Worm (Caenorhabditis elegans) whole organism, L1 larva: ENCODE measurements around the gene best-12.

Source experiments
- C04F5.9 ChIP-seq: sonication (generic microtip); optimal IDR thresholded peaks from 2 replicates; lab custom pipeline; 2016; ENCODE audit warnings: missing genetic modification characterization, missing compliant biosample characterization
- C16A3.4 ChIP-seq: fragments of 150-350 bp; optimal IDR thresholded peaks from 2 replicates; lab custom pipeline; 2014; ENCODE audit warnings: missing biosample characterization, missing genetic modification characterization
- C34B4.2 ChIP-seq: sonication (generic microtip); optimal IDR thresholded peaks from 2 replicates; lab custom pipeline; 2017; ENCODE audit warnings: mild to moderate bottlenecking, missing genetic modification characterization, missing compliant biosample characterization
- ama-1 ChIP-seq: fragments of 150-350 bp; optimal IDR thresholded peaks from 2 replicates; lab custom pipeline; 2014
- ceh-63 ChIP-seq: fragments of 200-800 bp; sonication (Bioruptor generic); optimal IDR thresholded peaks from 2 replicates; lab custom pipeline; 2018; ENCODE audit warnings: mild to moderate bottlenecking, missing genetic modification characterization, missing compliant biosample characterization
- dpl-1 ChIP-seq, 3 experiments: fragments of 150-350 bp in 2 of 3; sonication (generic microtip) in 1 of 3; optimal IDR thresholded peaks; 2 replicates each; lab custom pipeline; 2014 to 2017; ENCODE audit warnings: missing biosample characterization in 3 of 3, missing genetic modification characterization in 3 of 3, missing genetic modification reagents in 3 of 3
- dsc-1 ChIP-seq: sonication (generic microtip); optimal IDR thresholded peaks from 2 replicates; lab custom pipeline; 2016; ENCODE audit warnings: mild to moderate bottlenecking, missing genetic modification characterization, missing compliant biosample characterization
- efl-1 ChIP-seq, 4 experiments: fragments of 150-350 bp; optimal IDR thresholded peaks in 3 of 4; peaks in 1 of 4; 1 replicate in 1 of 4; 2 replicates in 3 of 4; lab custom pipeline; 2014; ENCODE audit warnings: missing biosample characterization in 2 of 4, missing genetic modification characterization in 2 of 4, missing genetic modification reagents in 2 of 4
- efl-3 ChIP-seq: fragments of 200-800 bp; sonication (Bioruptor generic); optimal IDR thresholded peaks from 2 replicates; lab custom pipeline; 2018; ENCODE audit warnings: mild to moderate bottlenecking, missing genetic modification characterization, missing compliant biosample characterization
- egl-27 ChIP-seq, 2 experiments: fragments of 150-350 bp in 1 of 2; sonication (generic microtip); optimal IDR thresholded peaks; 3 replicates each; lab custom pipeline; 2017 to 2018; ENCODE audit warnings: missing biosample characterization in 2 of 2, missing genetic modification characterization in 2 of 2, missing genetic modification reagents in 2 of 2
- ets-5 ChIP-seq: fragments of 200-800 bp; sonication (Bioruptor generic); IDR thresholded peaks from 2 replicates; pipeline ENCODE4 v1.3.6; 2022; ENCODE audit warnings: missing genetic modification characterization, missing compliant biosample characterization
- fkh-10 ChIP-seq: sonication (generic microtip); optimal IDR thresholded peaks from 2 replicates; lab custom pipeline; 2017; ENCODE audit warnings: missing biosample characterization, missing genetic modification reagents, missing genetic modification characterization
- fkh-4 ChIP-seq: sonication (generic microtip); optimal IDR thresholded peaks from 2 replicates; lab custom pipeline; 2016; ENCODE audit warnings: missing compliant biosample characterization, missing genetic modification characterization, borderline replicate concordance
- fkh-8 ChIP-seq: sonication (generic microtip); optimal IDR thresholded peaks from 2 replicates; lab custom pipeline; 2016; ENCODE audit warnings: mild to moderate bottlenecking, missing genetic modification characterization, missing compliant biosample characterization
- hpl-2 ChIP-seq: fragments of 150-350 bp; optimal IDR thresholded peaks from 2 replicates; lab custom pipeline; 2014; ENCODE audit warnings: missing biosample characterization, missing genetic modification reagents, missing genetic modification characterization
- lin-14 ChIP-seq: fragments of 200-800 bp; sonication (Bioruptor generic); optimal IDR thresholded peaks from 2 replicates; lab custom pipeline; 2018; ENCODE audit warnings: mild to moderate bottlenecking, missing genetic modification characterization, moderate library complexity, missing compliant biosample characterization
- lin-15B ChIP-seq: fragments of 150-350 bp; sonication (generic microtip); optimal IDR thresholded peaks from 3 replicates; lab custom pipeline; 2014; ENCODE audit warnings: missing biosample characterization, missing genetic modification characterization
- lir-3 ChIP-seq: sonication (generic microtip); optimal IDR thresholded peaks from 2 replicates; lab custom pipeline; 2016; ENCODE audit warnings: mild to moderate bottlenecking, missing genetic modification characterization, moderate library complexity, missing compliant biosample characterization; ENCODE audit not compliant: poor library complexity
- mab-9 ChIP-seq: fragments of 200-800 bp; sonication (Bioruptor generic); IDR thresholded peaks from 2 replicates; pipeline ENCODE4 v1.3.6; 2022; ENCODE audit warnings: missing genetic modification reagents, missing genetic modification characterization, missing compliant biosample characterization
- nhr-11 ChIP-seq: fragments of 150-350 bp; optimal IDR thresholded peaks from 2 replicates; lab custom pipeline; 2014; ENCODE audit warnings: missing biosample characterization, missing genetic modification characterization
- nhr-12 ChIP-seq: sonication (generic microtip); optimal IDR thresholded peaks from 2 replicates; lab custom pipeline; 2017; ENCODE audit warnings: missing biosample characterization, missing genetic modification characterization
- nhr-19 ChIP-seq: fragments of 200-800 bp; sonication (Bioruptor generic); conservative IDR thresholded peaks from 2 replicates; pipeline ENCODE4 v1.3.6; 2022; ENCODE audit warnings: missing genetic modification characterization, missing compliant biosample characterization
- nhr-20 ChIP-seq: sonication (generic microtip); optimal IDR thresholded peaks from 2 replicates; lab custom pipeline; 2016; ENCODE audit warnings: mild to moderate bottlenecking, missing genetic modification characterization, missing compliant biosample characterization
- nhr-47 ChIP-seq: sonication (generic microtip); optimal IDR thresholded peaks from 2 replicates; lab custom pipeline; 2016; ENCODE audit warnings: mild to moderate bottlenecking, missing genetic modification characterization, moderate library complexity, missing compliant biosample characterization
- nhr-84 ChIP-seq: sonication (generic microtip); optimal IDR thresholded peaks from 2 replicates; lab custom pipeline; 2017; ENCODE audit warnings: missing biosample characterization, missing genetic modification characterization
- pax-3 ChIP-seq: fragments of 200-800 bp; sonication (Bioruptor generic); optimal IDR thresholded peaks from 2 replicates; lab custom pipeline; 2018; ENCODE audit warnings: mild to moderate bottlenecking, missing genetic modification characterization, moderate library complexity, missing compliant biosample characterization
- snpc-4 ChIP-seq: fragments of 150-350 bp; optimal IDR thresholded peaks from 2 replicates; lab custom pipeline; 2014; ENCODE audit warnings: missing biosample characterization, missing genetic modification characterization
- swsn-7 ChIP-seq: sonication (generic microtip); optimal IDR thresholded peaks from 2 replicates; lab custom pipeline; 2016; ENCODE audit warnings: missing genetic modification characterization, missing compliant biosample characterization
- xbp-1 ChIP-seq: sonication (generic microtip); optimal IDR thresholded peaks from 2 replicates; lab custom pipeline; 2016; ENCODE audit warnings: missing genetic modification characterization, missing compliant biosample characterization
- zag-1 ChIP-seq: fragments of 150-350 bp; optimal IDR thresholded peaks from 2 replicates; lab custom pipeline; 2014; ENCODE audit warnings: missing biosample characterization, missing genetic modification characterization

best-12 gene

DNA sequence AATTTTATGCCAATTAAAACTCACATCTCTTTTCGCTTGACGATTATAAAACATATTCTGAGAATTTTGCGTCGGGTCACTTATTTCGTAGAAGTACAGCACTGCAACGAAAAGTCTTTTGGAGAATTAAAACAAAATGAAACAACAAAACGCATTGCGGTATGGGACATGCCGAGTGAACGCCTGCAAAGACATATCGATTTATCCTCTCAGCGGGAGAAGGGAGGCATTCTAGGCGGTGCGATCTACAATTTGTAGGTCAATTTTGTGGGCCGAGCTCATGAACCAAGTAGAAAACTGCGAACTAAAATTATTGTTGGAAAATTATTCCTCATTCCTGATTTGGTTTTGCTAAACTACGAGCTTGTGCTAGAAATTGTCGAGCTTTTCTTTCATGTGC lies 4.1 kb downstream of the best-12 start, which contains the start of gene F14H3.3:
TSS of gene F14H3.3 (minus strand) at position 101 of the 400 bp plus-strand sequence.
- TF ChIP-seq pax-3 (no peak), egl-27 (tag; optimal IDR thresholded peaks at IDR 0.05; lab: Kevin White, UChicago) (no peak), fkh-4 (tag; lab: Kevin White, UChicago) (no peak), ama-1 (lab: Kevin White, UChicago) (no peak), mab-9 (no peak), nhr-12 (tag; lab: Kevin White, UChicago) (no peak), nhr-11 (tag; lab: Kevin White, UChicago) (no peak)

DNA sequence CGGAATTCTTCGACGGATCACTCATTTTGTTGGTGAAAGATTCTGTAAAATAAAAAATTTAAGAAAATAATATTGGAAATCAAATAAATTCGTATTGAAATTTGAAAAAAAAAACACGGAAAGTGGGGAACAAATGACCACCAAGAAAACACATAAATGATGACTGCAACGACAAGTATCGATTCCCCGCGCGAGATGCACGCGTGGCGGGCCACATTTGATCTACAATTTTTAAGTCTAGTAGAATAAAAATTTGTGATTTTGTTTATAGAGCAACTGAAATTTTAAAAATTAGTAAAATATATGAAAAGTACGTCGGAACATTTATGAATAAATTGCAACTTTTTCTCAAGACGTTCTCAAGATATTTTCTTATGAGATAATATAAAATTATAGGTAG lies 5.8 kb downstream of the best-12 start, which contains the start of gene F14H3.4:
TSS of gene F14H3.4 (minus strand) at position 42 of the 400 bp plus-strand sequence.
- no peak for TF ChIP-seq snpc-4 (tag; lab: Kevin White, UChicago)
- TF ChIP-seq hpl-2 (GFP tag; lab: Kevin White, UChicago): no peak
- TF ChIP-seq nhr-84 (tag; lab: Kevin White, UChicago): no peak
- no peak for TF ChIP-seq swsn-7 (tag; lab: Kevin White, UChicago)
- TF ChIP-seq fkh-8 (tag; lab: Kevin White, UChicago): no peak
- no peak for TF ChIP-seq nhr-20 (tag; lab: Kevin White, UChicago)
- TF ChIP-seq, all 84 proteins: peak for 0

ce11 chrV:16057010-16057463 lies 7.8 kb downstream of the best-12 start, which contains the start of gene F14H3.5:
TSS of gene F14H3.5 (minus strand) at chrV:16057060.
- TF ChIP-seq lin-15B (tag; lab: Kevin White, UChicago): no peak
- TF ChIP-seq C34B4.2: no peak
- TF ChIP-seq fkh-10 (GFP tag; lab: Kevin White, UChicago): no peak
- no peak for TF ChIP-seq efl-1 (optimal IDR thresholded peaks at IDR 0.05; lab: Kevin White, UChicago)
- peak in 1 of 2 experiments; percentile 12 for TF ChIP-seq efl-1 (GFP tag; optimal IDR thresholded peaks at IDR 0.05 in 1 of 2; lab: Kevin White, UChicago)
- no peak for TF ChIP-seq swsn-7 (tag; lab: Kevin White, UChicago)

ce11 chrV:16058872-16059271 lies 9.6 kb downstream of the best-12 start, which contains the start of gene F14H3.6:
TSS of gene F14H3.6 (minus strand) at chrV:16058893.
- TF ChIP-seq dsc-1: no peak
- no peak for TF ChIP-seq C34B4.2
- TF ChIP-seq lin-14: no peak
- TF ChIP-seq lin-15B (tag; lab: Kevin White, UChicago): no peak
- TF ChIP-seq nhr-19 (GFP tag; lab: Robert Waterston, UW): no peak
- TF ChIP-seq mab-9: no peak
- no peak for TF ChIP-seq swsn-7 (tag; lab: Kevin White, UChicago)

ce11 chrV:16060135-16060534 lies 10.9 kb downstream of the best-12 start, which contains the start of gene F14H3.15:
TSS of gene F14H3.15 (minus strand) at chrV:16060235.
- TF ChIP-seq snpc-4 (tag; lab: Kevin White, UChicago) (no peak), ama-1 (lab: Kevin White, UChicago) (no peak), C16A3.4 (tag; lab: Kevin White, UChicago) (no peak), egl-27 (tag; optimal IDR thresholded peaks at IDR 0.05; lab: Kevin White, UChicago) (no peak), dpl-1 (GFP tag; optimal IDR thresholded peaks at IDR 0.05; lab: Kevin White, UChicago) (no peak), zag-1 (tag; lab: Kevin White, UChicago) (no peak), C04F5.9 (no peak), nhr-47 (tag; lab: Kevin White, UChicago) (no peak), C34B4.2 (no peak), lir-3 (tag; lab: Kevin White, UChicago) (no peak), ceh-63 (GFP tag; lab: Kevin White, UChicago) (no peak), fkh-8 (tag; lab: Kevin White, UChicago) (no peak), xbp-1 (tag; lab: Kevin White, UChicago) (no peak), nhr-11 (tag; lab: Kevin White, UChicago) (no peak), efl-3 (GFP tag; lab: Kevin White, UChicago) (no peak), ets-5 (GFP tag; lab: Robert Waterston, UW) (no peak)

- TF ChIP-seq xbp-1 (tag; lab: Kevin White, UChicago): no peak
- no peak for TF ChIP-seq nhr-11 (tag; lab: Kevin White, UChicago)
- no peak for TF ChIP-seq hpl-2 (GFP tag; lab: Kevin White, UChicago)
- no peak for TF ChIP-seq nhr-19 (GFP tag; lab: Robert Waterston, UW)
- TF ChIP-seq snpc-4 (tag; lab: Kevin White, UChicago): no peak
Measured at ce11 chrV:16061993-16062392, 12.7 kb downstream of the best-12 start, which contains the start of gene fbxa-100. TSS of gene fbxa-100 (minus strand) at chrV:16062093.
